Worm (Caenorhabditis elegans) whole organism, L4/young adult: ENCODE data around the gene F26F2.11.

Source experiments
- W03F9.2 ChIP-seq: fragments of 150-350 bp; optimal IDR thresholded peaks from 2 replicates; lab custom pipeline; 2014; ENCODE audit warnings: missing biosample characterization, missing genetic modification characterization
- dao-5 ChIP-seq: sonication (generic microtip); optimal IDR thresholded peaks from 2 replicates; lab custom pipeline; 2016; ENCODE audit warnings: missing genotype, missing genetic modification characterization, moderate library complexity, missing compliant biosample characterization
- him-1 ChIP-seq: sonication (generic microtip); optimal IDR thresholded peaks from 2 replicates; lab custom pipeline; 2016; ENCODE audit warnings: missing genotype, missing genetic modification reagents, missing genetic modification characterization, missing compliant biosample characterization

DNA sequence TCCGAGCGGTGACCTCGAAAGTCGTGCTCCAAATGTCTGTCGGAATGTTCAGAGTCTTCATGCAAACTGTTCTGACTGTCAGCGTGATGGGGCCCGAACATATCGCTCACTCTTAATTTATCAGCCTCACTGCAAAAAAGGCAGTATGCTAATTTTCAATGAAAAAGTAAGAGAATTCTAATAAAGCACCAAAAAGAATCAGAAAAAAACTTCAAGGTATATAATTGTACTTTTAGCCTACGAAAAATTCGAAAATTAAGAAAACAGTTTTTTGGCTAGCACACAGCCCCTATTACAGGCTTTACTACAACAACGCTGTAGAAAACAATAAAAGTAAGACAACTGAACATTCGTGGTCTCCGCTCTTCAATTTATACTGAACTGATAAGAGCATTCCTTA is 33.8 kb downstream of the F26F2.11 start, which contains the start of gene F26F2.1:
- TF ChIP-seq W03F9.2 = no peak
- TF ChIP-seq dao-5 (tag; lab: Kevin White, UChicago) = no peak
- TF ChIP-seq him-1 = no peak
